Worm (Caenorhabditis elegans) whole organism, mixed stage, embryonic: ENCODE results near the gene txt-13.

Source experiments
- lin-13 ChIP-seq: fragments of 150-350 bp; optimal IDR thresholded peaks from 2 replicates; lab custom pipeline; 2014; ENCODE audit warnings: missing biosample characterization, missing genetic modification characterization
- lsy-2 ChIP-seq: fragments of 150-350 bp; optimal IDR thresholded peaks from 2 replicates; lab custom pipeline; 2014; ENCODE audit warnings: missing biosample characterization, missing genetic modification characterization
- nhr-237 ChIP-seq: fragments of 150-350 bp; optimal IDR thresholded peaks from 2 replicates; lab custom pipeline; 2014; ENCODE audit warnings: missing biosample characterization, missing genetic modification characterization

ce11 chrII:10554046-10554399, 16.4 kb upstream of the txt-13 start:
- no peak for TF ChIP-seq lsy-2 (tag; lab: Kevin White, UChicago)
- TF ChIP-seq lin-13 (tag; lab: Kevin White, UChicago), result no peak
- no peak for TF ChIP-seq nhr-237 (tag; lab: Kevin White, UChicago)
